Worm (Caenorhabditis elegans): ENCODE measurements around the gene F54D5.23.

ce11 chrII:11588304-11588703 lies 19.2 kb upstream of the F54D5.23 start:
- TF ChIP-seq scrt-1 (GFP tag; IDR thresholded peaks at IDR 0.05): no peak
- no peak for TF ChIP-seq ama-1 (optimal IDR thresholded peaks at IDR 0.05)
- no peak for TF ChIP-seq flt-1 (GFP tag; IDR thresholded peaks at IDR 0.05)
- TF ChIP-seq aly-1 (tag; optimal IDR thresholded peaks at IDR 0.05): no peak
- TF ChIP-seq F13C5.2 (tag; optimal IDR thresholded peaks at IDR 0.05): no peak
